Worm (Caenorhabditis elegans): ENCODE results near the gene eef-1B.2.
A peak's percentile ranks its signal among the peaks of the same experiment; 100 is the strongest.

eef-1B.2 gene

DNA sequence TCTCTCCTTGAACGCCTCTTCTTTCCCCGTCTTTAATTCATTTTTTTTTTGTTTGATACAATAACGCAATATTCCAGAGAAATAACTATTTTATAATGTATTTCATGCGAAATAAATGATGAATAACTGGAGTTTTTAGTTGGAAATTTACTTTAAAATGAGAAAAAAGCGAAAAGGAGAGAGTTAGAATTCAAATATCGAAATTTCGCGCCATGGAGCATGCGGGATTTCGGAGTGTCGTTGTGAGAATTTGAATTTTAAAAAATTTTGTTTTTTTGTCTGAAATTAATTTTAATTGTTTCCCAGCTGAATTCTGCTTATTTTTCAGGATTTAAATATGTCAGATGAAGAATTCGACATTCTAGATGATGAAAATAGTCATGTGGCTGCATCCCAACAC, 11.7 kb upstream of the eef-1B.2 start, which contains the start of gene fcd-2 (continued):
- TF ChIP-seq alr-1 (tag; optimal IDR thresholded peaks at IDR 0.05; ENCODE audit: borderline replicate concordance), result no peak
- TF ChIP-seq pax-3 (tag; optimal IDR thresholded peaks at IDR 0.05), result no peak
- TF ChIP-seq hlh-17 (GFP tag; optimal IDR thresholded peaks at IDR 0.05; ENCODE audit: borderline replicate concordance), result no peak
- no peak for TF ChIP-seq sup-37 (GFP tag; optimal IDR thresholded peaks at IDR 0.05)
- TF ChIP-seq blmp-1 (tag; optimal IDR thresholded peaks at IDR 0.05), result peak; percentile 66
- no peak for TF ChIP-seq lin-14 (GFP tag; optimal IDR thresholded peaks at IDR 0.05)
- no peak for TF ChIP-seq Y116A8C.19 (tag; optimal IDR thresholded peaks at IDR 0.05; ENCODE audit: borderline replicate concordance)
- TF ChIP-seq jun-1 (tag; optimal IDR thresholded peaks at IDR 0.05), result no peak
- TF ChIP-seq nhr-90 (tag; optimal IDR thresholded peaks at IDR 0.05; ENCODE audit: poor library complexity), result peak; percentile 5
- TF ChIP-seq ceh-63 (GFP tag; optimal IDR thresholded peaks at IDR 0.05), result no peak
- TF ChIP-seq F16B12.6 (tag; optimal IDR thresholded peaks at IDR 0.05), result peak; percentile 58
- peak; percentile 92 to 94 for TF ChIP-seq efl-1 (optimal IDR thresholded peaks at IDR 0.05)
- TF ChIP-seq efl-1 (GFP tag; optimal IDR thresholded peaks at IDR 0.05 in 1 of 2), result peak; percentile 91 to 99
- TF ChIP-seq zag-1 (tag; optimal IDR thresholded peaks at IDR 0.05), result no peak
- TF ChIP-seq tlp-1 (tag; optimal IDR thresholded peaks at IDR 0.05), result no peak
- no peak for TF ChIP-seq vab-15 (tag; optimal IDR thresholded peaks at IDR 0.05)
- TF ChIP-seq hpl-2 (GFP tag; optimal IDR thresholded peaks at IDR 0.05), result no peak
- no peak for TF ChIP-seq fkh-4 (tag; optimal IDR thresholded peaks at IDR 0.05; ENCODE audit: borderline replicate concordance)
- TF ChIP-seq lin-39 (tag; optimal IDR thresholded peaks at IDR 0.05), result no peak
- TF ChIP-seq ceh-82 (tag; optimal IDR thresholded peaks at IDR 0.05), result peak in 2 of 3 experiments; percentile 25 to 55
- peak; percentile 10 for TF ChIP-seq nhr-77 (tag; optimal IDR thresholded peaks at IDR 0.05)
- TF ChIP-seq nhr-76 (tag; optimal IDR thresholded peaks at IDR 0.05), result no peak
- peak; percentile 64 for TF ChIP-seq lin-15B (tag; optimal IDR thresholded peaks at IDR 0.05)
- peak; percentile 34 for TF ChIP-seq nhr-20 (tag; optimal IDR thresholded peaks at IDR 0.05)
- no peak for TF ChIP-seq pag-3 (tag; optimal IDR thresholded peaks at IDR 0.05; ENCODE audit: borderline replicate concordance, insufficient read depth)
- no peak for TF ChIP-seq ceh-88 (GFP tag; IDR thresholded peaks at IDR 0.05)
- TF ChIP-seq C04F5.9 (tag; optimal IDR thresholded peaks at IDR 0.05), result no peak
- peak; percentile 4 for TF ChIP-seq egl-13 (tag; optimal IDR thresholded peaks at IDR 0.05)
- TF ChIP-seq C16A3.4 (tag; optimal IDR thresholded peaks at IDR 0.05), result peak; percentile 65
- peak; percentile 56 for TF ChIP-seq nhr-47 (tag; optimal IDR thresholded peaks at IDR 0.05)
- TF ChIP-seq lin-35 (GFP tag; optimal IDR thresholded peaks at IDR 0.05), result peak; percentile 89 to 95
- TF ChIP-seq snu-23 (GFP tag; optimal IDR thresholded peaks at IDR 0.05), result peak; percentile 58
- no peak for TF ChIP-seq elt-2 (tag; optimal IDR thresholded peaks at IDR 0.05)
- peak; percentile 18 for TF ChIP-seq aly-2 (tag; optimal IDR thresholded peaks at IDR 0.05)
- no peak for TF ChIP-seq zip-4 (GFP tag; optimal IDR thresholded peaks at IDR 0.05)
- TF ChIP-seq pqm-1 (tag; optimal IDR thresholded peaks at IDR 0.05), result no peak
- TF ChIP-seq swsn-7 (tag; optimal IDR thresholded peaks at IDR 0.05), result peak; percentile 38
- TF ChIP-seq hlh-4 (tag; optimal IDR thresholded peaks at IDR 0.05), result no peak
- TF ChIP-seq fkh-8 (tag; optimal IDR thresholded peaks at IDR 0.05), result peak; percentile 6

DNA sequence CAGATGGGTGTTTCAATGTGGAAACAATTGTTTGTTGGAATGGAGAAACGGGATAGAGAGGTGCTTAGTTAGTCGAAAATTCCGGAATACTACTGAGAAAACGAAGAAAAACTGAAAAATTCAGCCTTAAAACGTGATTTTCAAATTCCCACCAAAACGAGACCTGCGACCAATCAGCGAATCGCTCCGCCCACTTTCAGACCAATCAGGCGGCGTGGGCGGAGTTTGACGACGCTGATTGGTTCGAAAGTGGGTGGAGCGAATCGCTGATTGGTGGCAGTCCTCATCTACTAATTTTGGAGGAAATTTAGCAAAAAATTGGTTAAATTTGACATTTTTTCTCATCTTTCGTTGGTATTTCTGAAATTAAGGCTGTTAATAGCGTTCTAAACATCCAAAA, 9.8 kb upstream of the eef-1B.2 start:
- no peak for TF ChIP-seq nhr-90 (tag; optimal IDR thresholded peaks at IDR 0.05; ENCODE audit: poor library complexity)
- no peak for TF ChIP-seq zag-1 (tag; optimal IDR thresholded peaks at IDR 0.05)
- TF ChIP-seq efl-1 (optimal IDR thresholded peaks at IDR 0.05), result no peak
- TF ChIP-seq efl-1 (GFP tag; optimal IDR thresholded peaks at IDR 0.05 in 1 of 2), result peak in 1 of 2 experiments; percentile 25

ce11 chrIV:15027884-15028283, 9.2 kb upstream of the eef-1B.2 start:
- TF ChIP-seq efl-1 (optimal IDR thresholded peaks at IDR 0.05) (no peak), efl-1 (GFP tag; optimal IDR thresholded peaks at IDR 0.05 in 1 of 2) (peak; percentile 34 to 40), dpl-1 (GFP tag; optimal IDR thresholded peaks at IDR 0.05) (peak in 1 of 3 experiments; percentile 9), isw-1 (GFP tag; IDR thresholded peaks at IDR 0.05) (no peak), elt-2 (tag; optimal IDR thresholded peaks at IDR 0.05) (no peak), unc-62 (GFP tag; optimal IDR thresholded peaks at IDR 0.05) (no peak)

Data from whole organism, L1 larva.